Worm (Caenorhabditis elegans) whole organism, L1 larva: Measurements from ENCODE around the gene sec-61.A.

ENCODE experiments used
- C34B4.2 ChIP-seq: sonication (generic microtip); optimal IDR thresholded peaks from 2 replicates; lab custom pipeline; 2017; ENCODE audit warnings: mild to moderate bottlenecking, missing genetic modification characterization, missing compliant biosample characterization
- Y116A8C.19 ChIP-seq: sonication (generic microtip); optimal IDR thresholded peaks from 2 replicates; lab custom pipeline; 2016; ENCODE audit warnings: missing compliant biosample characterization, missing genetic modification characterization, borderline replicate concordance
- alr-1 ChIP-seq: fragments of 200-800 bp; sonication (Bioruptor generic); optimal IDR thresholded peaks from 2 replicates; lab custom pipeline; 2018; ENCODE audit warnings: borderline replicate concordance, mild to moderate bottlenecking, missing genetic modification characterization, missing compliant biosample characterization
- aly-2 ChIP-seq: fragments of 150-350 bp; optimal IDR thresholded peaks from 2 replicates; lab custom pipeline; 2014; ENCODE audit warnings: missing biosample characterization, missing genetic modification characterization
- ama-1 ChIP-seq: fragments of 150-350 bp; optimal IDR thresholded peaks from 2 replicates; lab custom pipeline; 2014
- ceh-63 ChIP-seq: fragments of 200-800 bp; sonication (Bioruptor generic); optimal IDR thresholded peaks from 2 replicates; lab custom pipeline; 2018; ENCODE audit warnings: mild to moderate bottlenecking, missing genetic modification characterization, missing compliant biosample characterization
- ceh-8 ChIP-seq: fragments of 200-800 bp; sonication (Bioruptor generic); optimal IDR thresholded peaks from 2 replicates; lab custom pipeline; 2018; ENCODE audit warnings: mild to moderate bottlenecking, missing genetic modification characterization, moderate library complexity, missing compliant biosample characterization
- ceh-82 ChIP-seq, 3 experiments: fragments of 150-350 bp in 1 of 3; sonication (generic microtip) in 2 of 3; optimal IDR thresholded peaks; 2 replicates each; lab custom pipeline; 2014 to 2017; ENCODE audit warnings: missing biosample characterization in 3 of 3, missing genetic modification characterization in 3 of 3
- ceh-88 ChIP-seq: fragments of 200-800 bp; sonication (Bioruptor generic); IDR thresholded peaks from 2 replicates; pipeline ENCODE4 v1.3.6; 2022; ENCODE audit warnings: missing genetic modification characterization, missing compliant biosample characterization
- ces-1 ChIP-seq: fragments of 150-350 bp; optimal IDR thresholded peaks from 2 replicates; lab custom pipeline; 2014; ENCODE audit warnings: missing biosample characterization, missing genetic modification reagents, missing genetic modification characterization
- dsc-1 ChIP-seq: sonication (generic microtip); optimal IDR thresholded peaks from 2 replicates; lab custom pipeline; 2016; ENCODE audit warnings: mild to moderate bottlenecking, missing genetic modification characterization, missing compliant biosample characterization
- efl-1 ChIP-seq, 4 experiments: fragments of 150-350 bp; optimal IDR thresholded peaks in 3 of 4; peaks in 1 of 4; 1 replicate in 1 of 4; 2 replicates in 3 of 4; lab custom pipeline; 2014; ENCODE audit warnings: missing biosample characterization in 2 of 4, missing genetic modification characterization in 2 of 4, missing genetic modification reagents in 2 of 4
- elt-2 ChIP-seq: sonication (generic microtip); optimal IDR thresholded peaks from 2 replicates; lab custom pipeline; 2016; ENCODE audit warnings: missing genetic modification characterization, mild to moderate bottlenecking, inconsistent platforms, missing compliant biosample characterization, missing genetic modification reagents
- fkh-10 ChIP-seq: sonication (generic microtip); optimal IDR thresholded peaks from 2 replicates; lab custom pipeline; 2017; ENCODE audit warnings: missing biosample characterization, missing genetic modification reagents, missing genetic modification characterization
- fkh-8 ChIP-seq: sonication (generic microtip); optimal IDR thresholded peaks from 2 replicates; lab custom pipeline; 2016; ENCODE audit warnings: mild to moderate bottlenecking, missing genetic modification characterization, missing compliant biosample characterization
- hlh-4 ChIP-seq: sonication (generic microtip); optimal IDR thresholded peaks from 2 replicates; lab custom pipeline; 2016; ENCODE audit warnings: mild to moderate bottlenecking, missing genetic modification characterization, missing compliant biosample characterization
- isw-1 ChIP-seq: fragments of 200-800 bp; sonication (Bioruptor generic); IDR thresholded peaks from 2 replicates; pipeline ENCODE4 v1.3.6; 2022; ENCODE audit warnings: missing genetic modification characterization, missing compliant biosample characterization
- jun-1 ChIP-seq: fragments of 150-350 bp; optimal IDR thresholded peaks from 2 replicates; lab custom pipeline; 2014; ENCODE audit warnings: missing biosample characterization, missing genetic modification reagents, missing genetic modification characterization
- lin-14 ChIP-seq: fragments of 200-800 bp; sonication (Bioruptor generic); optimal IDR thresholded peaks from 2 replicates; lab custom pipeline; 2018; ENCODE audit warnings: mild to moderate bottlenecking, missing genetic modification characterization, moderate library complexity, missing compliant biosample characterization
- lin-15B ChIP-seq: fragments of 150-350 bp; sonication (generic microtip); optimal IDR thresholded peaks from 3 replicates; lab custom pipeline; 2014; ENCODE audit warnings: missing biosample characterization, missing genetic modification characterization
- lin-39 ChIP-seq: fragments of 150-350 bp; optimal IDR thresholded peaks from 2 replicates; lab custom pipeline; 2014; ENCODE audit warnings: missing biosample characterization, missing genetic modification reagents, missing genetic modification characterization
- mdl-1 ChIP-seq, 2 experiments: fragments of 150-350 bp; optimal IDR thresholded peaks; 2 replicates each; lab custom pipeline; 2014 to 2017; ENCODE audit warnings: missing biosample characterization in 2 of 2, missing genetic modification characterization in 2 of 2, inconsistent platforms in 1 of 2
- mef-2 ChIP-seq: fragments of 150-350 bp; optimal IDR thresholded peaks from 2 replicates; lab custom pipeline; 2014; ENCODE audit warnings: missing biosample characterization, missing genetic modification characterization
- mep-1 ChIP-seq: fragments of 150-350 bp; optimal IDR thresholded peaks from 2 replicates; lab custom pipeline; 2014; ENCODE audit warnings: missing biosample characterization, missing genetic modification characterization
- nhr-19 ChIP-seq: fragments of 200-800 bp; sonication (Bioruptor generic); conservative IDR thresholded peaks from 2 replicates; pipeline ENCODE4 v1.3.6; 2022; ENCODE audit warnings: missing genetic modification characterization, missing compliant biosample characterization
- nhr-20 ChIP-seq: sonication (generic microtip); optimal IDR thresholded peaks from 2 replicates; lab custom pipeline; 2016; ENCODE audit warnings: mild to moderate bottlenecking, missing genetic modification characterization, missing compliant biosample characterization
- nhr-237 ChIP-seq: fragments of 150-350 bp; optimal IDR thresholded peaks from 2 replicates; lab custom pipeline; 2014; ENCODE audit warnings: missing biosample characterization, missing genetic modification characterization
- nhr-28 ChIP-seq: fragments of 150-350 bp; optimal IDR thresholded peaks from 2 replicates; lab custom pipeline; 2014; ENCODE audit warnings: missing biosample characterization, missing genetic modification characterization
- nhr-84 ChIP-seq: sonication (generic microtip); optimal IDR thresholded peaks from 2 replicates; lab custom pipeline; 2017; ENCODE audit warnings: missing biosample characterization, missing genetic modification characterization
- nhr-85 ChIP-seq: sonication (generic microtip); peaks from one replicate; lab custom pipeline; 2016; ENCODE audit warnings: missing genetic modification characterization, inconsistent platforms, missing compliant biosample characterization
- nhr-90 ChIP-seq: sonication (generic microtip); optimal IDR thresholded peaks from 2 replicates; lab custom pipeline; 2016; ENCODE audit warnings: mild to moderate bottlenecking, missing genetic modification characterization, missing compliant biosample characterization; ENCODE audit not compliant: poor library complexity
- pag-3 ChIP-seq: sonication (generic microtip); optimal IDR thresholded peaks from 2 replicates; lab custom pipeline; 2017; ENCODE audit warnings: missing genetic modification characterization, mild to moderate bottlenecking, missing compliant biosample characterization, antibody characterized with exemption, borderline replicate concordance; ENCODE audit not compliant: insufficient read depth
- pax-3 ChIP-seq: fragments of 200-800 bp; sonication (Bioruptor generic); optimal IDR thresholded peaks from 2 replicates; lab custom pipeline; 2018; ENCODE audit warnings: mild to moderate bottlenecking, missing genetic modification characterization, moderate library complexity, missing compliant biosample characterization
- snpc-4 ChIP-seq: fragments of 150-350 bp; optimal IDR thresholded peaks from 2 replicates; lab custom pipeline; 2014; ENCODE audit warnings: missing biosample characterization, missing genetic modification characterization
- snu-23 ChIP-seq: sonication (generic microtip); optimal IDR thresholded peaks from 2 replicates; lab custom pipeline; 2016; ENCODE audit warnings: missing genetic modification characterization, missing compliant biosample characterization
- sox-4 ChIP-seq: sonication (generic microtip); optimal IDR thresholded peaks from 2 replicates; lab custom pipeline; 2016; ENCODE audit warnings: missing genetic modification characterization, missing compliant biosample characterization
- sptf-1 ChIP-seq: fragments of 150-350 bp; optimal IDR thresholded peaks from 2 replicates; lab custom pipeline; 2014; ENCODE audit warnings: missing biosample characterization, missing genetic modification characterization
- swsn-7 ChIP-seq: sonication (generic microtip); optimal IDR thresholded peaks from 2 replicates; lab custom pipeline; 2016; ENCODE audit warnings: missing genetic modification characterization, missing compliant biosample characterization
- tbx-2 ChIP-seq: sonication (generic microtip); optimal IDR thresholded peaks from 2 replicates; lab custom pipeline; 2016; ENCODE audit warnings: missing genetic modification characterization, missing compliant biosample characterization
- tlp-1 ChIP-seq: fragments of 150-350 bp; optimal IDR thresholded peaks from 2 replicates; lab custom pipeline; 2014; ENCODE audit warnings: missing biosample characterization, missing genetic modification characterization
- unc-62 ChIP-seq: fragments of 150-350 bp; optimal IDR thresholded peaks from 2 replicates; lab custom pipeline; 2014; ENCODE audit warnings: missing biosample characterization, missing genetic modification reagents, missing genetic modification characterization
- unc-98 ChIP-seq: fragments of 200-800 bp; sonication (Bioruptor generic); IDR thresholded peaks from 2 replicates; pipeline ENCODE4 v1.3.6; 2022; ENCODE audit warnings: missing genetic modification characterization, missing compliant biosample characterization
- zip-4 ChIP-seq: fragments of 200-800 bp; sonication (Bioruptor generic); optimal IDR thresholded peaks from 2 replicates; lab custom pipeline; 2018; ENCODE audit warnings: mild to moderate bottlenecking, missing genetic modification characterization, moderate library complexity, missing compliant biosample characterization
- ztf-11 ChIP-seq, 2 experiments: sonication (generic microtip); optimal IDR thresholded peaks; 2 replicates each; lab custom pipeline; 2016 to 2017; ENCODE audit warnings: missing genetic modification characterization in 2 of 2, missing biosample characterization in 1 of 2, missing compliant biosample characterization in 1 of 2

sec-61.A gene

ce11 chrIV:14786374-14787136, 38.5 kb downstream of the sec-61.A start, which contains the start of gene melo-1 (continued):
- TF ChIP-seq ceh-63 (GFP tag; lab: Kevin White, UChicago) (no peak), nhr-85 (no peak), mef-2 (peak; percentile 17), swsn-7 (tag; lab: Kevin White, UChicago) (peak; percentile 76), isw-1 (GFP tag; lab: Robert Waterston, UW) (peak; percentile 28), nhr-20 (tag; lab: Kevin White, UChicago) (peak; percentile 63), pag-3 (tag; lab: Kevin White, UChicago) (no peak), tbx-2 (tag; lab: Kevin White, UChicago) (peak; percentile 44), sox-4 (tag; lab: Kevin White, UChicago) (no peak), fkh-10 (GFP tag; lab: Kevin White, UChicago) (no peak), efl-1 (optimal IDR thresholded peaks at IDR 0.05; lab: Kevin White, UChicago) (peak; percentile 75 to 87), efl-1 (GFP tag; optimal IDR thresholded peaks at IDR 0.05 in 1 of 2; lab: Kevin White, UChicago) (peak; percentile 46 to 93), lin-39 (no peak), pax-3 (tag; lab: Kevin White, UChicago) (no peak), fkh-8 (tag; lab: Kevin White, UChicago) (no peak), sptf-1 (tag; lab: Kevin White, UChicago) (no peak), ceh-82 (tag; optimal IDR thresholded peaks at IDR 0.05; lab: Kevin White, UChicago) (peak in 2 of 3 experiments; percentile 46 to 59), jun-1 (no peak), ces-1 (no peak), ceh-88 (GFP tag; lab: Robert Waterston, UW) (no peak), unc-98 (GFP tag; lab: Robert Waterston, UW) (no peak), ama-1 (lab: Kevin White, UChicago) (no peak), alr-1 (tag; lab: Kevin White, UChicago) (no peak), elt-2 (tag; lab: Kevin White, UChicago) (peak; percentile 33), C34B4.2 (tag; lab: Kevin White, UChicago) (no peak), ceh-8 (GFP tag; lab: Kevin White, UChicago) (no peak), snu-23 (peak; percentile 81), hlh-4 (tag; lab: Kevin White, UChicago) (no peak), dsc-1 (tag; lab: Kevin White, UChicago) (no peak), zip-4 (GFP tag; lab: Kevin White, UChicago) (no peak), mdl-1 (tag; optimal IDR thresholded peaks at IDR 0.05; lab: Kevin White, UChicago) (peak in 1 of 2 experiments; percentile 37), unc-62 (GFP tag; lab: Kevin White, UChicago) (no peak), mep-1 (tag; lab: Kevin White, UChicago) (peak; percentile 81), tlp-1 (tag; lab: Kevin White, UChicago) (no peak), lin-15B (tag; lab: Kevin White, UChicago) (no peak), aly-2 (tag; lab: Kevin White, UChicago) (peak; percentile 32), nhr-84 (tag; lab: Kevin White, UChicago) (no peak)

DNA sequence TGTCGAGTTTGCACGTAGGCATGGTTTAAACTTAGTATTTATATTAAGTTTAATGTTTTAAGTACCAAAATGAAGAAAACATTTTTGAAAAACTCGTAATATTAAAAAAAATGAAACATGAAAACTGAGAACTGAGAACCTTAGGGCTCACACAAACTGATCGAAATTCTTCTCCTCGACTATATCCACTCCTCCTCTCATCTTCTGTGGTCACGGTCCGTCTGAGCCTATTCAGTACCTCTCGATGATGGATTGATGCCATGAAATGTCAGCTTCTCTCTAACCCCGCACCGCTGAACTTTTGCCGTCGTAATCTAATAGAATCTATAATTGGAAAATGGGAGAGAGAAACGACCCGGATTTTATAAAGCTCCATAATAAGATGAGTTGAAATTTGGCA, 40.6 kb downstream of the sec-61.A start, which contains the start of gene nlp-56:
nlp-56 (minus strand) TSS at position 257 of the 400 bp plus-strand sequence.
- TF ChIP-seq nhr-19 (GFP tag; lab: Robert Waterston, UW) = no peak
- TF ChIP-seq mef-2 = no peak
- no peak for TF ChIP-seq nhr-28
- no peak for TF ChIP-seq snpc-4 (tag; lab: Kevin White, UChicago)
- no peak for TF ChIP-seq ztf-11 (tag; optimal IDR thresholded peaks at IDR 0.05; lab: Kevin White, UChicago)
- TF ChIP-seq mep-1 (tag; lab: Kevin White, UChicago) = no peak
- TF ChIP-seq isw-1 (GFP tag; lab: Robert Waterston, UW) = no peak
- no peak for TF ChIP-seq sptf-1 (tag; lab: Kevin White, UChicago)
- TF ChIP-seq lin-14 = no peak
- TF ChIP-seq efl-1 (optimal IDR thresholded peaks at IDR 0.05; lab: Kevin White, UChicago) = no peak
- TF ChIP-seq efl-1 (GFP tag; optimal IDR thresholded peaks at IDR 0.05 in 1 of 2; lab: Kevin White, UChicago) = no peak
- TF ChIP-seq nhr-90 = no peak
- no peak for TF ChIP-seq nhr-237 (tag; lab: Kevin White, UChicago)
- TF ChIP-seq Y116A8C.19 (tag; lab: Kevin White, UChicago) = no peak
- no peak for TF ChIP-seq lin-15B (tag; lab: Kevin White, UChicago)
- TF ChIP-seq fkh-10 (GFP tag; lab: Kevin White, UChicago) = no peak
